Worm (Caenorhabditis elegans): ENCODE results near the gene F17C11.11.

DNA sequence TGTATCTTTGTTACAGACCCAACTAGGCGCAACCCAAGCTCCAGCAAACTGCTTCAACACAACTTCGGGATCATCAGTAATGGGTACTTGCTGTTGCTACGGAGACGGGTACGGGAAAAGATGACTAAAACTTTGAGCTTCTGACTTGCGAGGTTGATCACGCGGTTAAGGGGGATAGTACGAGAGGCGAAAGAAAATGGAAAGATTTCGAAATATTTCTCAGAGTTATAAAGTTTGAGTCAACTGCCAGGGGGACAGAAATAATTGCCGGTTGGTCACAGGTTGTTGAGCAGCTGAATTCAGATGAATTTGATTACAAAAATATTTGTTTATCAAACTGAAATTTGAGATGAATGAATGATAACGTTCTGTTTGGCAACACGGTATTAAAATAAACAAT lies 13.0 kb downstream of the F17C11.11 start:
- TF ChIP-seq mab-5 (tag; optimal IDR thresholded peaks at IDR 0.05) (no peak), nhr-76 (tag; optimal IDR thresholded peaks at IDR 0.05) (no peak)

Measured in whole organism, mixed stage, embryonic.